Worm (Caenorhabditis elegans): Measurements from ENCODE around the gene gly-6.

DNA sequence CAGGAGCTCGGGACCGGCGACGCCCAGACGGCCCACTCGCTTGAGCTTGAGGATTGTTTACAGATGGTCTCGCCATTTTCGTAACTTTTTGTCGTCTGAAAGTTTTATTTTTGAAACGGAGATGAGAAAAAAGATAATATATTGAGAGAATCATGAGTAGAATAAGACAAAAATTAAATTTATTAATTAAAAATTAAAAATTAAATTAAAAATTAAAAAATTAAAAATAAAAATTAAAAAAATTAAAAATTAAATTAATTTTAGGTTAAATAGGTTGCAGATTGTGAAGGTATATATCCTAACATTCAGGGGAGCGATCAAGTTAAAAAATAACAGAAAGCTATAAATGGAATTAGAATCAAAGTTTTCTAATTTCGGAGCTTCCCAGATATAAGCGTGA lies 48.7 kb upstream of the gly-6 start, which contains the start of gene B0284.3:
- TF ChIP-seq him-1 (tag; optimal IDR thresholded peaks at IDR 0.05): no peak
- no peak for TF ChIP-seq dao-5 (tag; optimal IDR thresholded peaks at IDR 0.05)

Measured in whole organism, L4/young adult.